Fruit fly (Drosophila melanogaster) whole organism: ENCODE results near the gene trh.

Experiments used
- CG8478 ChIP-seq: fragments of >200 bp; optimal IDR thresholded peaks from 2 replicates; lab custom pipeline; 2018; ENCODE audit warnings: inconsistent platforms
- usp ChIP-seq: fragments of >200 bp; optimal IDR thresholded peaks from 2 replicates; lab custom pipeline; 2017; ENCODE audit warnings: missing biosample characterization, missing genetic modification characterization, mixed read lengths

DNA sequence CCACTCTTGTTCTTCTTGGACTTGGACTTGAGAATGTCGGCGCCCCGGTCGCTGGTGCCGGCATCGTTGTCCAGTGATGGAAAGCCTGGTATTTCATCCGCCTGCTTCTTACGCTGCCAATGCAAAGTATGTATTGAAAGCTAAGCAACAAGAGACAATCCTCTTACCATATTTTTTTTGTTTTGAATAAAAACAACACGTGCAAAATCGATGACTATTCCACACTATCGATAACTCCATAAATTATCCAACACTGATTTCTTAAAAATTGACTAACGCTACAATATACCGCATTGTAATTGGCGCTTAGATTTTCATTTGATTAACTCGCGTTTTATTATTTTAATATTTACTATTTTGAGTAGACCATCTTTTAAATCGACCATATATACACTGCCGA, 67.9 kb downstream of the trh start, which contains the start of gene CG32344:
- TF ChIP-seq usp (GFP tag; lab: Kevin White, UChicago) (no peak), CG8478 (lab: Kevin White, UChicago) (no peak)
